Fruit fly (Drosophila melanogaster): ENCODE data around the gene Wnt6.

Wnt6 gene

DNA sequence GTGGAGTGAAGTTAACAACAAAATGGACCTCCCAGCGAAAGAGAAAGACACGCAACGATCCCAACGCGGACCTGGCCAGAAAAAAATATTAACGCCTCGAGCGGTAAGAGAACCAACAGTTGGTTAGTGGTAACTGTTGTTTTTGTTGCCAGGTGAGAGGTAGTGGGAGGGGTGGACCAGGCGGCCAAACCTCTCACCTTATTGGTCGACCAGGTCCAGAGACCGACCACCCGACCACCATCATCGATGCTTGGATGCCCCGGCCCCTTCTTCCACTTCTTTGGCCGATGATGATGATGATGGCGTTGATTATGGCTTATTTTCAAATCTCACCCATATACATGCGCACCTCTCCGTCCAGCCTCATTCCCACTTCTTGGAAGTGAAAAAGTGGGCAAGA, 30.3 kb upstream of the Wnt6 start:
- TF ChIP-seq Met (GFP tag; optimal IDR thresholded peaks at IDR 0.05) (no peak), fd85E (GFP tag; optimal IDR thresholded peaks at IDR 0.05) (no peak), Sox102F (GFP tag; optimal IDR thresholded peaks at IDR 0.05) (no peak), CG3919 (GFP tag; optimal IDR thresholded peaks at IDR 0.05) (no peak), CG6163 (GFP tag; IDR thresholded peaks at IDR 0.05) (no peak), dac (GFP tag; optimal IDR thresholded peaks at IDR 0.05) (no peak), CG10631 (GFP tag; optimal IDR thresholded peaks at IDR 0.05) (no peak)

DNA sequence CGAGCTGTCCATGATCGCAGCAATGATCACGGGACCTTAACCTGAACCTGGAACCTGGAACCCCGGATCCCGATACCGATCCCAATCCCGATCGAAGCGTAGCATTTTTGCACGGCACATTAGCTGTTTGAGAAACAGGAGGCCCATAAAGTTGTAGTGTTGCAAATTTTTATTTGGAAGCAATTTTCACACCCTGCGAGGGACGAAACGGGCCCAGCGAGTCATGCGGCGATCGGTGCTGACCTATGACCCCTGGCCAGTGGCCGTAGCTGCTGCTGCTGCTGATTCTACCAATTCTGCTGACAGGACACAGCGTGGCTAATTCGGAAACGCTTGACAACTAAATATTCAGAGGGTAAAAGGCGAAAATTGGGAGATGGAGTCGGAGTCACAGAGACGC, 29.2 kb upstream of the Wnt6 start:
- TF ChIP-seq CG16779 (tag; optimal IDR thresholded peaks at IDR 0.05) (no peak), CG3032 (tag; optimal IDR thresholded peaks at IDR 0.05) (no peak), Eip75B (GFP tag; optimal IDR thresholded peaks at IDR 0.05) (no peak), Lpt (GFP tag; optimal IDR thresholded peaks at IDR 0.05) (no peak), Smox (GFP tag; optimal IDR thresholded peaks at IDR 0.05) (no peak)

DNA sequence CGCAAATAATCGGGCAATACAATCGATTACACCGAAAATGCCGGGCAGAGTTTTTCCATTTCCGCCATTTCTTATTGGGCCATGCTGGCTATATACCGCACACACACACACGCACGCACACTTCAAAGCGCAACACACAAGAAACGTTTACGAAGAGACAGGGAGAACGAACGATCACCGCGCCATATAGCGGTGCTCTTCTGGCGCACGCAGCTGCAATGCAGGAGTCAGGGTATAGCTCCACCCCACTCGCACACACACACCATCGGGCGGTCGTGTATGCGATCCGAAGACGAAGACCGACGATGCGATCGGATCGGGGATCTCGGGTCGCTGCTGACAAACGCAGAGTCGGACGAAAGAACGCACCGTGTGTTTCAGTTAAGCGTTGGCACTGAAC, 26.7 kb upstream of the Wnt6 start, which contains the start of gene wg:
wg (plus strand) TSS at position 378 of the 400 bp plus-strand sequence.
- TF ChIP-seq CG15336 (GFP tag; IDR thresholded peaks at IDR 0.05) (no peak), Sox14 (GFP tag; optimal IDR thresholded peaks at IDR 0.05) (peak; percentile 22), CG3919 (GFP tag; optimal IDR thresholded peaks at IDR 0.05) (peak; percentile 35), CG10631 (GFP tag; optimal IDR thresholded peaks at IDR 0.05) (no peak), CG8319 (GFP tag; optimal IDR thresholded peaks at IDR 0.05) (no peak), OdsH (GFP tag; optimal IDR thresholded peaks at IDR 0.05) (peak; percentile 10), achi (GFP tag; optimal IDR thresholded peaks at IDR 0.05) (no peak), CG8119 (GFP tag; IDR thresholded peaks at IDR 0.05) (no peak), svp (GFP tag) (peak; percentile 9), CG1621 (tag; optimal IDR thresholded peaks at IDR 0.05) (peak; percentile 52), Hr39 (GFP tag; optimal IDR thresholded peaks at IDR 0.05) (no peak), CG7368 (GFP tag; optimal IDR thresholded peaks at IDR 0.05) (peak; percentile 7), Eip75B (GFP tag; optimal IDR thresholded peaks at IDR 0.05) (peak; percentile 31), eg (GFP tag; IDR thresholded peaks at IDR 0.05) (0 out of 3 replicates have a peak, but pooled peaks have one; percentile 21), esn (GFP tag; optimal IDR thresholded peaks at IDR 0.05) (peak; percentile 23), fkh (GFP tag; optimal IDR thresholded peaks at IDR 0.05) (peak; percentile 63), CG34406 (GFP tag; optimal IDR thresholded peaks at IDR 0.05) (no peak), pdm3 (GFP tag; optimal IDR thresholded peaks at IDR 0.05) (peak; percentile 15), dsx (GFP tag; optimal IDR thresholded peaks at IDR 0.05; ENCODE audit: poor library complexity, severe bottlenecking) (peak; percentile 39), ss (GFP tag; optimal IDR thresholded peaks at IDR 0.05) (peak; percentile 33 to 36), CG8632 (GFP tag; optimal IDR thresholded peaks at IDR 0.05) (no peak), topi (GFP tag; optimal IDR thresholded peaks at IDR 0.05) (no peak), Eip78C (GFP tag) (peak; percentile 78)

DNA sequence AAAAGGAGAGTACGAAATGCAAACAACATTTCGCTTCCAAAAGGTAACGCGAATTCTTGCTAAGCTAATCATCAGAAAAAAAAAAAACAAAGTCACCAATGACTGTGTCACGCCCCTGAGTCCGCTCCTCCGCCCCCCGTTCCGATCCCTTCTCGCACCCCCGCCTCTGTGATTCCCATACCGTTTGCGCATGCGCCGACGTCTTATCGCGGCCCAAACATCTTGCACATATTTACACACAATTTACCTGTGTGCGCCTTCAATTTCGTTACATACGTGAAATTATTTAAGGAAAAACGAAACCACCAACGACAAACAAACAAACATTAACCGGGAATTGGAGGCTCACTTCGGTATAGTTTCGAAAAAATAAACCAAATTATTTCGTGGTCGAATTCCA, 22.0 kb upstream of the Wnt6 start:
- TF ChIP-seq CG1621 (tag; optimal IDR thresholded peaks at IDR 0.05) (no peak), Smox (GFP tag; optimal IDR thresholded peaks at IDR 0.05) (no peak), fkh (GFP tag; optimal IDR thresholded peaks at IDR 0.05) (peak; percentile 62)

DNA sequence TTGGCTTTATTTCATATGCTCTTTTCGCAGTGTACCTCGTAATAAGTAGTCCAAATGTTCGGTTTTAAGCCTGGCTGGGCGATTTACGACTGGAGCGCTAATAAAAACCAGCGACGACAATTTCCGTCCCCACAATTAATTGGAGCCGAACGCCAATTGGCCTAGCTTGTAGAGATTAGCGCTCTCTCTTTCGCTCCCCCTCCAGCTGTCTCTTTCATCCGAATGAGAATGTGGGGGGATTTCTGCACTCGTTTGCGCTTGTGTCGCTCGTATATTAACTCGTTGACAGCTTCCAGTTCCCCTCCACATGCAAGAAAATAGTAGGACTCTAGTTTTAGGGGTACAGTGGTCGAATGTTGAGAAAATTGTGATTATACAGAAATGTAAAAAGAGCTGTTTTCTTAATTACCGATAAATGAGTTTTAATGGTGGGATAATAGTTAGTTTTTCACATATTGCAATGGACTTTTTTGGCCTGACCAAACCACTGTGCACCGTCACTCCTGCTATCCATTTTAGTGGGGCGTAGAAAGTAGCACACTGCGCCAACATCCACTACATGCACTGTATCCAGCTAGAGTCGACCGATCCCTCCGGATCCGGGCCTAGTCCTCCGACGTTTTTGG, 20.2 kb upstream of the Wnt6 start:
- TF ChIP-seq vri (GFP tag; optimal IDR thresholded peaks at IDR 0.05) (no peak), Met (GFP tag; optimal IDR thresholded peaks at IDR 0.05) (no peak), Gug (GFP tag; IDR thresholded peaks at IDR 0.05) (peak; percentile 81), Ets21C (GFP tag; optimal IDR thresholded peaks at IDR 0.05) (no peak), Sox14 (GFP tag; optimal IDR thresholded peaks at IDR 0.05) (peak; percentile 80), net (GFP tag; optimal IDR thresholded peaks at IDR 0.05) (peak; percentile 75), ss (GFP tag; optimal IDR thresholded peaks at IDR 0.05) (peak; percentile 71 to 72), CG15336 (GFP tag; IDR thresholded peaks at IDR 0.05) (peak; percentile 93), CG3032 (tag; optimal IDR thresholded peaks at IDR 0.05) (peak; percentile 88), Sox15 (GFP tag; optimal IDR thresholded peaks at IDR 0.05) (no peak), CG3919 (GFP tag; optimal IDR thresholded peaks at IDR 0.05) (peak; percentile 85), Smox (GFP tag; optimal IDR thresholded peaks at IDR 0.05) (no peak), acj6 (GFP tag; optimal IDR thresholded peaks at IDR 0.05) (peak; percentile 66), Blimp-1 (GFP tag; optimal IDR thresholded peaks at IDR 0.05) (no peak), CG8632 (GFP tag; optimal IDR thresholded peaks at IDR 0.05) (peak; percentile 55), CG10669 (GFP tag; optimal IDR thresholded peaks at IDR 0.05) (peak; percentile 78), CG16779 (tag; optimal IDR thresholded peaks at IDR 0.05) (peak; percentile 43), CG6808 (GFP tag; optimal IDR thresholded peaks at IDR 0.05) (peak; percentile 75), CG7368 (GFP tag; optimal IDR thresholded peaks at IDR 0.05) (peak; percentile 30), cyc (GFP tag; optimal IDR thresholded peaks at IDR 0.05) (no peak), CG10631 (GFP tag; optimal IDR thresholded peaks at IDR 0.05) (peak; percentile 80), eg (GFP tag; IDR thresholded peaks at IDR 0.05) (peak; percentile 94)
